Fruit fly (Drosophila melanogaster): Measurements from ENCODE around the gene Ddrgk1.

Gene Ddrgk1

DNA sequence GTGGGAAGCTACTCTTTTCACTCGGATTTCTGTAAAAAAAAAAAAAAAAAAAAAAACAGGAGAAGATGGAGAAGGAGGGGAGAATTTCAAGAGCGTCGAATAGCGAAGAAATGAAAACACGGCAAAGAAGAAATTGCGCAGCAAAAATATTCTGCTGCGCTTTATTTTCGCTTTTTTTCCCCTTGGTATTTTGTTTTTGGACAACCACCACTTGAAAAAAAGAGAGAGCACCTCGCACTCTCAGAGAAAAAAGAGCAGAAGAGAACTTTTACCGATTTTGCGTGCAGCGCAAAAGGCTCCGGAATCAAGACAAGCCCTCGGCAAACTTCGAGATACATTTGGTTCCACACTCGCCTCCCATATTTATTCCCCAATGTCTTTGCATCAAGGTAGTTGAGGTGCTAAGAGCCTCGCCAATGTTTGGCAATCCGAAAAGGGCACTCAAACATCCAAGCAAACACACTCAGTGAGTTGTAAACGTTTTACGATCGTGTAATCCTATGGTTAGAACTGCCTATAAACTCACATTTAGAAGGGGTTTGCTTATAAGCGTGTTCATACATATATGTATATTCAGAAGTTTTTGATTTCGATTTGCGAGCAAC, 24.0 kb upstream of the Ddrgk1 start:
- TF ChIP-seq CG1024 (GFP tag; IDR thresholded peaks at IDR 0.05) (no peak), slou (GFP tag; optimal IDR thresholded peaks at IDR 0.05) (no peak), CG13296 (GFP tag; optimal IDR thresholded peaks at IDR 0.05) (peak; percentile 21), CG3726 (GFP tag; IDR thresholded peaks at IDR 0.05) (no peak), Asciz (GFP tag; optimal IDR thresholded peaks at IDR 0.05) (no peak), Max (GFP tag; optimal IDR thresholded peaks at IDR 0.05) (no peak), CG10543 (GFP tag; optimal IDR thresholded peaks at IDR 0.05) (no peak), CTCF (GFP tag; optimal IDR thresholded peaks at IDR 0.05) (no peak), peb (GFP tag; IDR thresholded peaks at IDR 0.05) (no peak), CG13123 (GFP tag; optimal IDR thresholded peaks at IDR 0.05) (no peak), Kr (GFP tag; optimal IDR thresholded peaks at IDR 0.05) (no peak), nmo (GFP tag; optimal IDR thresholded peaks at IDR 0.05) (no peak), mirr (GFP tag; optimal IDR thresholded peaks at IDR 0.05) (peak; percentile 21), Med (GFP tag) (peak; percentile 65), Hmx (GFP tag; optimal IDR thresholded peaks at IDR 0.05) (no peak), unc-4 (GFP tag; IDR thresholded peaks at IDR 0.05; ENCODE audit: partially characterized antibody) (no peak), CG1832 (GFP tag; optimal IDR thresholded peaks at IDR 0.05) (no peak), chinmo (GFP tag; IDR thresholded peaks at IDR 0.05; ENCODE audit: partially characterized antibody) (0 out of 4 replicates have a peak, but pooled peaks have one; percentile 59), aop (GFP tag; IDR thresholded peaks at IDR 0.05) (no peak), dysf (GFP tag; IDR thresholded peaks at IDR 0.05) (no peak), Scr (GFP tag; IDR thresholded peaks at IDR 0.05; ENCODE audit: partially characterized antibody) (no peak), zen2 (GFP tag; IDR thresholded peaks at IDR 0.05; ENCODE audit: partially characterized antibody) (no peak), CG9817 (tag; optimal IDR thresholded peaks at IDR 0.05) (no peak), kah (GFP tag; optimal IDR thresholded peaks at IDR 0.05) (no peak), insv (GFP tag; optimal IDR thresholded peaks at IDR 0.05) (no peak), CG13894 (tag; optimal IDR thresholded peaks at IDR 0.05) (peak; percentile 63), CG12744 (GFP tag; optimal IDR thresholded peaks at IDR 0.05) (no peak), Poxn (GFP tag; IDR thresholded peaks at IDR 0.05) (no peak), her (GFP tag; optimal IDR thresholded peaks at IDR 0.05) (no peak), gcm (GFP tag; optimal IDR thresholded peaks at IDR 0.05) (no peak), Neu2 (GFP tag; optimal IDR thresholded peaks at IDR 0.05; ENCODE audit: borderline replicate concordance) (no peak), CG8290 (GFP tag; optimal IDR thresholded peaks at IDR 0.05) (no peak), CG8290 (tag; optimal IDR thresholded peaks at IDR 0.05) (peak in 1 of 2 experiments; percentile 5), CG3163 (GFP tag; optimal IDR thresholded peaks at IDR 0.05) (peak; percentile 22), ato (GFP tag; IDR thresholded peaks at IDR 0.05; ENCODE audit: partially characterized antibody) (no peak), az2 (GFP tag; optimal IDR thresholded peaks at IDR 0.05) (no peak), CkIIα-i1 (GFP tag; IDR thresholded peaks at IDR 0.05) (no peak), Optix (GFP tag; IDR thresholded peaks at IDR 0.05) (no peak), hth (optimal IDR thresholded peaks at IDR 0.05) (no peak), Usf (GFP tag; optimal IDR thresholded peaks at IDR 0.05) (no peak), CG12769 (tag; optimal IDR thresholded peaks at IDR 0.05) (peak; percentile 19), Hey (tag; optimal IDR thresholded peaks at IDR 0.05) (no peak), MBD-R2 (GFP tag; IDR thresholded peaks at IDR 0.05) (no peak), Dad (GFP tag; optimal IDR thresholded peaks at IDR 0.05) (no peak), gem (tag; optimal IDR thresholded peaks at IDR 0.05) (no peak), Bdp1 (GFP tag; optimal IDR thresholded peaks at IDR 0.05) (no peak), ewg (GFP tag; optimal IDR thresholded peaks at IDR 0.05) (no peak), hb (GFP tag; IDR thresholded peaks at IDR 0.05; ENCODE audit: partially characterized antibody) (no peak), CG7372 (GFP tag; IDR thresholded peaks at IDR 0.05) (no peak), dimm (GFP tag; IDR thresholded peaks at IDR 0.05) (no peak), ap (GFP tag; IDR thresholded peaks at IDR 0.05) (no peak), CG18011 (GFP tag; optimal IDR thresholded peaks at IDR 0.05) (no peak)
